Fruit fly (Drosophila melanogaster): ENCODE data around the gene CG13369.

Gene CG13369

DNA sequence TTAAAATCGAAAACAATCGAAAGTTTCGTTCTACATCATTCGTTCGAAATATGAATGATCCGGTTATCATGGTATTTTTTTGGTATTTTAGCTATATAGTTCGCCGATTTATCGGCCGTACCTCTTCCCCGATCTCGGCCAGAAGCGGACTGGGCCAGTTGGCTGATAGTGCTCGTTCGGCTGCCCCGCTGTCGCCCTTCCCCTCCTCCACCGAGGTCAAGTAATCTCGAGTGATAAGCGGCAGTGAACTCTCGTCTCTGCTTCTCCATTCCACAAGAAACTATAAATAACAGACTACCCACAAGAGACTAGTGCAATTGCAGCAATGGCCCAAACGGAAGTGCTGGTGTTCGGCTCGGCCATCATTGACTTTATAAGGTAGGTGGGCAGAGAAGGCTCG, at the start of gene CG13369:
CG13369 (plus strand) TSS at position 112 of the 400 bp plus-strand sequence.
- no peak for TF ChIP-seq CG8478 (optimal IDR thresholded peaks at IDR 0.05)
- no peak for TF ChIP-seq CTCF (optimal IDR thresholded peaks at IDR 0.05)

DNA sequence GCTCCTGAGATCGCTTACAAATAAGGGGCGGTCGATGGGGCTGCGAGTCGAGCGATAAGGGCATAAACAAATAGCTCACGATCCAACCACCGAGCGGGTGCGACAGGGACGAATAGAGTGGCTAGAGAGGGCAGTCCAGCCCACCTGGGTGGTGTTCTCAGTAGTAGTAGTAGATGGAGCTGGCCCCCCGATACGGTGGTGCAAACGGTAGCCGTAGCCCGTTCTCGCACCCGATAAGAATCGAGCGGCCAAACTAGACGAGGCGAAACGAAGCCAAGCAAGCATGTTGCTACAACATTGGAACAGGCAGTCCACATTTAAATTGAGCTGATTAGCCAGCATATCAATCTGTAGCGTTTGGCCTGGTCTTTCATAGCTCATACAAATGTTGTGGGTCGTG, 42.6 kb upstream of the CG13369 start:
- TF ChIP-seq CG8478 (optimal IDR thresholded peaks at IDR 0.05) (no peak), CTCF (optimal IDR thresholded peaks at IDR 0.05) (no peak)

DNA sequence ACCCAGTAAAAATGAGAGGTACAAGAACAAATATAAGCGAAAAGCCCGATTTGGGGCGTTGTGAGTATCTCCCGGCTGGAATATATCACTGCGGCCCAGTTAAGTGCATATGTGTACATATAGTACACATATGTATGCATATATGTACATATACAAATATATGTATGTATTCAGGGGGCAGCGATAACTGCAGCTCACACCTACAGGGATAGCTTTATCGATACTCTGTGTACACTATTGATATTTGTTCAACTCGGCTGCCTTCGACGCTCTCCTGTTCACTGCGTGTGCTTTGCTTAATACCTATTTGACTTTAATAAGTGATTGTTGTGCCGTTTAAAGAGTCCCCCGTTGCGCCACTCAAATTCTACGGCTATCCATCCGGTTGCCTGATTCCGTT, 41.4 kb upstream of the CG13369 start, which contains the start of gene vnd:
vnd (plus strand) TSS at position 297 of the 400 bp plus-strand sequence.
- TF ChIP-seq CG8478 (optimal IDR thresholded peaks at IDR 0.05) (no peak), CTCF (optimal IDR thresholded peaks at IDR 0.05) (no peak)

DNA sequence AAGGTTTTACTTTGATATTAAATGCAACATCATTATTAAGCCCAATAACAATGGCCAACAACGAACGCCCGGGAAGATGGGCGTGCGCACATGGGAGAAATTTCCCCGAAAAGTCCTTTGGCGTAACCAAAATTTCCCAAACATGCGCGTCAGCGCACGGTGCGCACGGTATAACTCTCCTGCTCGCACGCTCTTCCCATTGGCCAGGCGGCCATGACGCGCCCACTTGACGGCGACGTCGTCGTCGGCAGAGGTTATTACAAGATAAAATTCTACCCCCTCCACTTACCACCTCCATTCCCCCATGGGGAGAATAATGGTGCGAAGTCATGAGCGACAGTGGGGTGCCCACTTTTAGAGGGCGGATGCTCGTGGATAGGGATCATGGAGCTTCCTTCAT, 34.3 kb upstream of the CG13369 start:
- TF ChIP-seq CG8478 (optimal IDR thresholded peaks at IDR 0.05) = no peak
- TF ChIP-seq CTCF (optimal IDR thresholded peaks at IDR 0.05) = no peak

DNA sequence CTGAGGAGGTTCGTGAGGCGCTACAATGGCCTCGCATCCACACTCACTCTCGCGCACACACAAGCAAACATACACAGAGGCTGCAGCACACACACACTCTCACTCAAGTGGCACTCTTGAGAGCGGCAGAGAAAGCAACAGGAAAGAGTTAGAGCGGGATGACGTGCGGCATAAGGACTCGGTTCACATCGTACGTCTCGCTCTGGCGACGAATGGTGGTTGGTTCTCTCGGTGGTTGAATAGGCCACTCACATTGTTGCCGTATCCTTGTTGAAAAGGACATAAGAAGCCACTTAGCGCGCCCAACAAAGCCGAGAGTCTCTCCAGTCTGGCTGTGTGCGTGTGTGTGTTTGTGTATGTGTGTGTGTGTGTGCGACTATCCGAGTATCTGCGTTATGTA, 32.8 kb upstream of the CG13369 start:
- TF ChIP-seq CTCF (optimal IDR thresholded peaks at IDR 0.05) (no peak), CG8478 (optimal IDR thresholded peaks at IDR 0.05) (no peak)

DNA sequence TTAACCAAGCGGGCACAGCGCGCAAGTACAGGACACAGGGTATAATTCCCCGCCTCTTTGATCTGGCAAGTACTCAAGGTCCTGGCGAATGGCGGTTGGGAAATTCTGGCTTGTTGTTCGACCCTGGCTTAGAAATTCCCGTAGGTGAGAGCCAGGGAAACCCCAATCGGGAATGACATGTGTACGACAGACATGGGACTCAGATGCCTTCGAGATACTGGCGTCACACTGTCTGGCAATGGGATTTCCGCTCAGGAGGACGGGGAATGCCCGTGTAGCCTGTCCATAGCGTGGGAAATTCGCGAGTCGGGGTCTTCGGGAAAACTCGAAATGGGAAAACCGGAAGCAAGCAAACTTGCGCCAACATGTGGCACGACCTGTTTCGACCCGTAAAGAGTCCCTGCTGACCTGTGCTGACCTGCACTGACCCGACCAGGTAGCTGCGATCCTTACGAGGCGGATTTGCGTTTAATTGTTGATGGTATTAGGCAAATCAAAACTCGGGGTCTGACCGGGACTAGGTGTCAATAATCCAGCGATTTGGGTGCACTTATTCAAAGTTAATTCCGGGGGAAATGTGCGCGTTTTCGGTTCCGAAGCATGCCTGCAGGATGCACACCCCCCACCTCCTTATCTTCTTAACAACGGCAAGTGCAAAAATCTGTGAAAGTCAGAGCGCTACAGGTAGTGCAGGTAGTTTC, 30.5 kb upstream of the CG13369 start:
- TF ChIP-seq CG8478 (optimal IDR thresholded peaks at IDR 0.05) = no peak
- TF ChIP-seq CTCF (optimal IDR thresholded peaks at IDR 0.05) = no peak

- TF ChIP-seq CG8478 (optimal IDR thresholded peaks at IDR 0.05) (no peak), CTCF (optimal IDR thresholded peaks at IDR 0.05) (no peak)
Measured at dm6 chrX:597057-597456, 26.2 kb upstream of the CG13369 start.

dm6 chrX:598322-599057, 24.8 kb upstream of the CG13369 start:
- no peak for TF ChIP-seq CTCF (optimal IDR thresholded peaks at IDR 0.05)

- TF ChIP-seq CG8478 (optimal IDR thresholded peaks at IDR 0.05) = no peak
- TF ChIP-seq CTCF (optimal IDR thresholded peaks at IDR 0.05) = no peak
Measured at dm6 chrX:599727-600126, 23.5 kb upstream of the CG13369 start.

dm6 chrX:601984-602383, 21.3 kb upstream of the CG13369 start:
- no peak for TF ChIP-seq CG8478 (optimal IDR thresholded peaks at IDR 0.05)
- TF ChIP-seq CTCF (optimal IDR thresholded peaks at IDR 0.05) = no peak

DNA sequence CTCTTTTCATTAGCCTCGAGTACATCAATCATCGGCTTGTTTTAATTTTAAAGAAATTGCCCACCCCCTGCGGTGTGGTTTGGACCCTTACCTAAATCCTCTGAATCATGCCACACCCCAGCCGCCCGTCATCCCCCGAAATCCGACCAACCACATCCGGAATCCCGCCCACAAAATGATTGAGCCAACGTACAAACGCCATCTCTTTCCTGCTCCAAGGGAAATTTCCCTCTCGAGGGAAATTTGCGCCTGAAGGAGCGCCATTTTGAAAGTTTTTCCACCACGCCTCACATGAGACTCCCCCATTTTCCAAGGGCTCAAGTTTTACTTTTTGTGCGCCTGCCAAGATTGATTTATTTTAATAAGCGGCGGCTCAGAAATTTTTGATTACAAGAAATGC, 13.2 kb upstream of the CG13369 start:
- TF ChIP-seq CG8478 (optimal IDR thresholded peaks at IDR 0.05) (no peak), CTCF (optimal IDR thresholded peaks at IDR 0.05) (no peak)

- TF ChIP-seq CTCF (optimal IDR thresholded peaks at IDR 0.05) (no peak), CG8478 (optimal IDR thresholded peaks at IDR 0.05) (no peak)
Measured at dm6 chrX:616761-617476, 6.3 kb upstream of the CG13369 start.

dm6 chrX:617477-617795, 5.8 kb upstream of the CG13369 start:
- TF ChIP-seq CG8478 (optimal IDR thresholded peaks at IDR 0.05) (no peak), CTCF (optimal IDR thresholded peaks at IDR 0.05) (peak in 1 of 2 experiments; percentile 30)

DNA sequence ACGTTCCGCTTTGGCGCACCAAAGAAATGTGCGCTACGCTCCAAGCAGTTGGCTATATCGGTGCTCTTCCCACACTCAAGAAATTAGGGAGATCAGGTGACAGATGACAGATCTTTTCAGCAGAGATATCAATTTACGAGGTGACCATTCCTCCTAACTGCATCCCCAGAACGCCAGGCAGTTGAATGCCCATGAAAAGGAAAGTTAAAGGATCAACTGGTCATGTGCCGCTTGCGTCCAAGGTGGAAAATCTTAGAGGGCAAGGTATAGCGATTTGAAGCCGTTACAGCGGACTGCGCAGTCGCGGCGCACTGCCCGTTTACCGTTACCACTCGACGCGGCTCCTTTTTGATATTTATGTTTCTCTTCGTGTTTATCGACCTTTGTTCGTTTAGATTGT, 4.7 kb upstream of the CG13369 start:
- TF ChIP-seq CG8478 (optimal IDR thresholded peaks at IDR 0.05) (no peak), CTCF (optimal IDR thresholded peaks at IDR 0.05) (no peak)

DNA sequence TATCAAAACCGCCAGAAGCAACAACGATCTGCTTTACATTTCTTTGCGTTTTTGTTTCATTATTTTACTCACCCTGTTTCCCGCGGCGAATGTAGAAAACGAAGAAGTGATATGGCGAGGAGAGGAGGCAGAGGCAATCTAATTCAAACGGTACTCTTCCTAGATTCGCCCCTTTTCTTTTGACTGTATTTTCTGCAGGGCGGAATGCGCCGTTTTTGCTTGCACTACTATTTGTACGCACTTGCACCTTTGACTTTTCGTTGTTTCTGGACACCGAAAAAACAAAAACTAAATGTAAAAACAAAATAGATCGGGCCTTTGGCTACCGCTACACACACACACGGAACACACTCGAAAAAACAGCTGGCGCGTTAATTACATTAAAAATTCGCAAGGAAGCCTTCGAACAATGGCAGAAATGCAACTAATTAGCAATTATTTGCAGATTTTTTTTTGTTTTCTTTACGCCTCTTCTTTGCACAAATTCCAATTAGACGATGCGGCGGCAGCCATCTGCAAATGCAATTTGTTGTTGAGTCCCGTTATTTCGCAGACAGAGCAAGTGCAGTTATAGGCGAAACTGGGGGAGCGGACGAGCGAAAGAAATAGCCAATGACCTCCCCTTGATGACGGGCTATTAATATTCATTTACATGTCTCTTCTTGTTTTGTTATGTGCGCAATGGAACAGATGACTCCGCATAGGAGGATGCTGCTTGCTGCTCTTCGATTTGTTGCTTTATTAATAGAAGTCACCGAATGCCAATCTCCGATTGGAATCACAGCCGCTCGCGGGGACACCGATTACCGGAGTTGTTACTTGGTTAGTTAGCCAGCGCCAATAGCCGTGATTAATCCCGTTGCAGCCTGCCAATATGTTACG, 3.8 kb upstream of the CG13369 start:
- no peak for TF ChIP-seq CTCF (optimal IDR thresholded peaks at IDR 0.05)
- TF ChIP-seq CG8478 (optimal IDR thresholded peaks at IDR 0.05) = no peak
